Fruit fly (Drosophila melanogaster) Kc167 (cell line): Measurements from ENCODE around the gene CG15023.

Experiments used
- Myc ChIP-seq: fragments of >200 bp; optimal IDR thresholded peaks from 2 replicates; lab custom pipeline; 2017; ENCODE audit warnings: missing external identifiers
- Sin3A ChIP-seq: fragments of >200 bp; optimal IDR thresholded peaks from 2 replicates; lab custom pipeline; 2018; ENCODE audit warnings: missing external identifiers
- h ChIP-seq: fragments of >200 bp; optimal IDR thresholded peaks from 3 replicates; lab custom pipeline; 2018; ENCODE audit warnings: missing external identifiers
- insv ChIP-seq: fragments of >200 bp; optimal IDR thresholded peaks from 3 replicates; lab custom pipeline; 2018; ENCODE audit warnings: missing external identifiers
- psq ChIP-seq: fragments of >200 bp; optimal IDR thresholded peaks from 2 replicates; lab custom pipeline; 2017; ENCODE audit warnings: missing external identifiers
- ttk ChIP-seq: sonication (Bioruptor generic); optimal IDR thresholded peaks from 2 replicates; lab custom pipeline; 2017; ENCODE audit warnings: missing external identifiers

Gene CG15023

DNA sequence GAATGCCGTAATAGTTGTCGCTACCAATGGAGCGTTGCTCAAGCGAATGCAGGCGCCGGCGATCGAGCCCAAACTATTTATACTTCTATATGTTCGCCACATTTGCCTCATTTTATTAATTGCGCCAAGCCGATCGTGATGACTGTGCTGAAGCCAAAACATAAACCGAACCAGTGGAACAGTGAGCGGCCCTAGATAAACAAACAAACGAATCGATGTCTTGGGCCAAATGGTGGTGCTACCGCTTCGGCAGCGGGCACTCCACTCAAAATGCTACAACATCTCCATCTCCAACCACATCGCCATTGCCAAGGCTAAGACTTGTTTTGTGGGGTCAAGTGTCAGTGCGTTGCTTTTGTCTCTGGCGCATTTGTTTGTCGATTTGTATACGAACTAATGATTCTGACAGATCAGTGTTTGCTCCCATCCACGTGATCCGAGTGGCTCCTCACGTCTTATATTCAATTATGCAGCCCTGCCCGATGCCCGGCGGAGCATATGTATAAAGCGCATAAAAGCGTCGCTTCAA lies 2.5 kb upstream of the CG15023 start, which contains the start of gene CG15024:
Gene CG15024, minus strand, starts transcription at position 51 of the 529 bp plus-strand sequence.
- no peak for TF ChIP-seq h
- no peak for TF ChIP-seq Sin3A (lab: Kevin White, UChicago)
- TF ChIP-seq Myc (lab: Kevin White, UChicago): no peak
- no peak for TF ChIP-seq psq (lab: Kevin White, UChicago)
- no peak for TF ChIP-seq ttk
- TF ChIP-seq insv: no peak

- TF ChIP-seq Myc (lab: Kevin White, UChicago): no peak
- no peak for TF ChIP-seq Sin3A (lab: Kevin White, UChicago)
- TF ChIP-seq psq (lab: Kevin White, UChicago): no peak
- no peak for TF ChIP-seq ttk
- no peak for TF ChIP-seq insv
- no peak for TF ChIP-seq h
Observed at dm6 chr3L:4460307-4461088, 806 bp downstream of the CG15023 start, which contains the start of gene CG15022. CG15022 (minus strand) TSS chr3L:4460317.

DNA sequence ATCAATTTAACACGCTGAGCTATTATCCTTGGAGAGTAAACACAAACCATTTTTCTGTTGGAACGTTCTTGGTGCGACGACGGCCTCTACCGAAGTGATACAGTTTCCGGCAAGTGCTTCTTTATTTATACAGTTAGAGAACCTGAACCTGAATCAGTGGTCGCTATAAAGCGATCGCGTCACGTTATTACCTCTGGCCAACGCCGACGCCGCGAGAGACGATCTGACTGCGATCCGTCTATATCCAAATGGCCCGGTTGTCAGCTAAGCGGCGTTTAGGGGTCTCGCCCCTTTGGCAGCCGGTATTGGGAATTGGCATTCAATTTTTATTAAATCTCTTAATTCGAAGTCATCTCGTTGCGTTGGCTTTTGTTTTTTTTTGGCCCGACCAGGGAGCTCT lies 3.2 kb downstream of the CG15023 start, which contains the start of gene CG11345:
Gene CG11345, minus strand, starts transcription at position 101 of the 400 bp plus-strand sequence.
- TF ChIP-seq insv: no peak
- TF ChIP-seq psq (lab: Kevin White, UChicago): no peak
- TF ChIP-seq h: no peak
- no peak for TF ChIP-seq ttk
- TF ChIP-seq Myc (lab: Kevin White, UChicago): no peak
- no peak for TF ChIP-seq Sin3A (lab: Kevin White, UChicago)

DNA sequence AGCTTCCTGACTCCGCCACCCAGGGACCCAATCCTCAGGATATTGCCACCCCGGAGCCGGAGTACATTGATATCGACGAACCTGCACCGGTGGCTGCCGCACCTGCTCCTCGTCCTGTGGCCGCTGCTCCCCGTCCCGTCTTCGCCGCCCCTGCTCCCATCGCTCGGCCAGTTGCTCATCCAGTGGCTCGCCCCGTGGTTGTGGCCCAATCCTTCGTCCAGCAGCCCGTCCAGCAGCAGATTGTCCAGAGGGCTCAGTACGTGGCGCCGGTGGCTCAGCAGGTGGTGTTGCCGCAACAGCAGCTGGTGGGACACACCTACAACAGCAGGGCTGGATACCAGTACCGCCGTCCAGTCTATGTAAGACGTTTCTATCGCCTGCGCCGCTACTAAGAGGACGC lies 14.1 kb downstream of the CG15023 start:
- TF ChIP-seq Myc (lab: Kevin White, UChicago): no peak
- TF ChIP-seq h: no peak

dm6 chr3L:4446273-4446672 lies 15.0 kb downstream of the CG15023 start, which contains the start of gene CG12607:
CG12607 (plus strand) TSS chr3L:4446573.
- TF ChIP-seq ttk: no peak
- TF ChIP-seq psq (lab: Kevin White, UChicago): no peak
- TF ChIP-seq h: no peak
- no peak for TF ChIP-seq insv
- TF ChIP-seq Sin3A (lab: Kevin White, UChicago): no peak

- TF ChIP-seq ttk: no peak
- no peak for TF ChIP-seq Myc (lab: Kevin White, UChicago)
- TF ChIP-seq insv: no peak
- no peak for TF ChIP-seq Sin3A (lab: Kevin White, UChicago)
- no peak for TF ChIP-seq psq (lab: Kevin White, UChicago)
- TF ChIP-seq h: no peak
Observed at dm6 chr3L:4445824-4446223, 15.5 kb downstream of the CG15023 start.

DNA sequence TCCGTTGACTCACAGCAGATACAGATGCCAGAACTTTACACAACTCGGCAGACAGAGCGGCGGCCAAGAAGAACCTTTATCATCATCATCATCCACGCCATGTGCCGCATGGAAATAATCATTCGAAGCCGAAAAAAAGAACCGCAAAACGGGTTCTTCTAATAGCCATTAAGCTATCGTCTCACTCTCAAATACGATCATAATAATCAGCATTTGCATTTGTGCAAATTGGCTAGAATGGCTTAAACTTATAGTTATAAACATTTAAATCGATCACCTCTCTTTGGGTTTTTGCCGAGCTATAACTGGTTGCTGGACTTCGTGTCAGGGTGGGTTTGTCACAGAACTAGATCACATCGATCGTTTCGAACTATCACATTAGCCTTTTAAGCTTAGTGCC lies 19.1 kb downstream of the CG15023 start:
- TF ChIP-seq ttk: no peak
- no peak for TF ChIP-seq h
- no peak for TF ChIP-seq psq (lab: Kevin White, UChicago)
- no peak for TF ChIP-seq insv
- TF ChIP-seq Sin3A (lab: Kevin White, UChicago): no peak
- no peak for TF ChIP-seq Myc (lab: Kevin White, UChicago)

dm6 chr3L:4440153-4440552 lies 21.2 kb downstream of the CG15023 start:
- TF ChIP-seq Myc (lab: Kevin White, UChicago) (no peak), Sin3A (lab: Kevin White, UChicago) (no peak), insv (no peak), h (no peak), psq (lab: Kevin White, UChicago) (no peak), ttk (no peak)

DNA sequence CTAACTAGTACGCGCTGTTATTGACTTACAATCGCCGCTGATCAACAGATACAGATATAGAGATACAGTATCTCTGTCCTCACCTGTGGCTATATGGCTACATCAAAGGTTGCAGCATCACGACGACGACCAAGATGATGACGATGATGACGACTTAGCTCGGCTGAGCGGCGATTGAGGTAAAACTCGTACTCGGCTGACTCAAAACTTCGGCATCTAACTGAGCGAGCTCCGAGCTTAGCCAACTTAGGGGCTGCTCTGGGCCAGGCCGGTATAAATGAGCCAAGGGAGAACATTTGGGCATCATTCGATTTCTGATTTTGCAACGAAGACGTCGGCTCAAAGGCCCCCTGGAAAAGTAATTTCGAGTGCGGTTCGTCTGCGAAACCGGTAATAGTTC lies 24.9 kb downstream of the CG15023 start, which contains the start of gene CG15021:
Gene CG15021, plus strand, starts transcription at position 301 of the 400 bp plus-strand sequence.
- TF ChIP-seq Myc (lab: Kevin White, UChicago) (no peak), ttk (no peak), psq (lab: Kevin White, UChicago) (no peak), insv (no peak), Sin3A (lab: Kevin White, UChicago) (no peak), h (no peak)

dm6 chr3L:4431111-4431730 lies 30.1 kb downstream of the CG15023 start:
- TF ChIP-seq Myc (lab: Kevin White, UChicago) (no peak), psq (lab: Kevin White, UChicago) (no peak), insv (no peak), h (no peak), Sin3A (lab: Kevin White, UChicago) (no peak), ttk (no peak)

DNA sequence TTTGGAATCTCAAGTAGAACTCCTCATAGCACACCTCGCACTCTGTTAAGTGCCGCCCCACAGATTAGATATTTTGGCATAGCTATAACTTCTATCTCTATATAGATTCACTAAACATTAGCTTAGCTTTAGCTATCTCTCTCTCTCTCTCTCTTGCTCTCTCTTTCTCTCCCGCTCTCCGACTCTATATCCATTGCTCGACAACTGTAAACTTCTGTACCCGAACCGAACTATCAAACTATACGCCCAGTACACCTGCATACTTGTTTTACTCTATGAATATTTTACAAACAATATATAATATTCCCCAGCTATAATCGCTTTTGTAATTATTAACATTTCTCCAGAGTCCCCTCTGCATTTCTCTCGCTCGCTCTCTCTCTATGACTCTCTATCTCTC lies 31.0 kb downstream of the CG15023 start:
- TF ChIP-seq Sin3A (lab: Kevin White, UChicago): no peak
- no peak for TF ChIP-seq Myc (lab: Kevin White, UChicago)
- no peak for TF ChIP-seq ttk
- TF ChIP-seq h: no peak
- no peak for TF ChIP-seq psq (lab: Kevin White, UChicago)
- TF ChIP-seq insv: no peak

- no peak for TF ChIP-seq Myc (lab: Kevin White, UChicago)
- no peak for TF ChIP-seq insv
- no peak for TF ChIP-seq Sin3A (lab: Kevin White, UChicago)
- no peak for TF ChIP-seq h
- TF ChIP-seq psq (lab: Kevin White, UChicago): no peak
- no peak for TF ChIP-seq ttk
Observed at dm6 chr3L:4428918-4429546, 32.3 kb downstream of the CG15023 start, which contains the start of gene nAChRbeta1. nAChRbeta1 (plus strand) TSS chr3L:4429349.
